Worm (Caenorhabditis elegans) whole organism, L1 larva: ENCODE measurements around the gene tut-2.

Source experiments
- C34B4.2 ChIP-seq: sonication (generic microtip); optimal IDR thresholded peaks from 2 replicates; lab custom pipeline; 2017; ENCODE audit warnings: mild to moderate bottlenecking, missing genetic modification characterization, missing compliant biosample characterization
- Y116A8C.19 ChIP-seq: sonication (generic microtip); optimal IDR thresholded peaks from 2 replicates; lab custom pipeline; 2016; ENCODE audit warnings: missing compliant biosample characterization, missing genetic modification characterization, borderline replicate concordance
- alr-1 ChIP-seq: fragments of 200-800 bp; sonication (Bioruptor generic); optimal IDR thresholded peaks from 2 replicates; lab custom pipeline; 2018; ENCODE audit warnings: borderline replicate concordance, mild to moderate bottlenecking, missing genetic modification characterization, missing compliant biosample characterization
- aly-2 ChIP-seq: fragments of 150-350 bp; optimal IDR thresholded peaks from 2 replicates; lab custom pipeline; 2014; ENCODE audit warnings: missing biosample characterization, missing genetic modification characterization
- ama-1 ChIP-seq: fragments of 150-350 bp; optimal IDR thresholded peaks from 2 replicates; lab custom pipeline; 2014
- ceh-8 ChIP-seq: fragments of 200-800 bp; sonication (Bioruptor generic); optimal IDR thresholded peaks from 2 replicates; lab custom pipeline; 2018; ENCODE audit warnings: mild to moderate bottlenecking, missing genetic modification characterization, moderate library complexity, missing compliant biosample characterization
- ceh-88 ChIP-seq: fragments of 200-800 bp; sonication (Bioruptor generic); IDR thresholded peaks from 2 replicates; pipeline ENCODE4 v1.3.6; 2022; ENCODE audit warnings: missing genetic modification characterization, missing compliant biosample characterization
- dpl-1 ChIP-seq, 3 experiments: fragments of 150-350 bp in 2 of 3; sonication (generic microtip) in 1 of 3; optimal IDR thresholded peaks; 2 replicates each; lab custom pipeline; 2014 to 2017; ENCODE audit warnings: missing biosample characterization in 3 of 3, missing genetic modification characterization in 3 of 3, missing genetic modification reagents in 3 of 3
- dsc-1 ChIP-seq: sonication (generic microtip); optimal IDR thresholded peaks from 2 replicates; lab custom pipeline; 2016; ENCODE audit warnings: mild to moderate bottlenecking, missing genetic modification characterization, missing compliant biosample characterization
- efl-3 ChIP-seq: fragments of 200-800 bp; sonication (Bioruptor generic); optimal IDR thresholded peaks from 2 replicates; lab custom pipeline; 2018; ENCODE audit warnings: mild to moderate bottlenecking, missing genetic modification characterization, missing compliant biosample characterization
- egl-13 ChIP-seq: sonication (generic microtip); optimal IDR thresholded peaks from 2 replicates; lab custom pipeline; 2016; ENCODE audit warnings: missing genotype, missing genetic modification reagents, missing genetic modification characterization, missing compliant biosample characterization
- egl-27 ChIP-seq, 2 experiments: fragments of 150-350 bp in 1 of 2; sonication (generic microtip); optimal IDR thresholded peaks; 3 replicates each; lab custom pipeline; 2017 to 2018; ENCODE audit warnings: missing biosample characterization in 2 of 2, missing genetic modification characterization in 2 of 2, missing genetic modification reagents in 2 of 2
- elt-2 ChIP-seq: sonication (generic microtip); optimal IDR thresholded peaks from 2 replicates; lab custom pipeline; 2016; ENCODE audit warnings: missing genetic modification characterization, mild to moderate bottlenecking, inconsistent platforms, missing compliant biosample characterization, missing genetic modification reagents
- elt-3 ChIP-seq, 6 experiments: fragments of 150-350 bp in 1 of 6; sonication (generic microtip); optimal IDR thresholded peaks; 2 replicates each; lab custom pipeline; 2017 to 2018; ENCODE audit warnings: missing biosample characterization in 6 of 6, missing genetic modification characterization in 6 of 6, inconsistent platforms in 1 of 6
- ets-5 ChIP-seq: fragments of 200-800 bp; sonication (Bioruptor generic); IDR thresholded peaks from 2 replicates; pipeline ENCODE4 v1.3.6; 2022; ENCODE audit warnings: missing genetic modification characterization, missing compliant biosample characterization
- fkh-10 ChIP-seq: sonication (generic microtip); optimal IDR thresholded peaks from 2 replicates; lab custom pipeline; 2017; ENCODE audit warnings: missing biosample characterization, missing genetic modification reagents, missing genetic modification characterization
- fkh-4 ChIP-seq: sonication (generic microtip); optimal IDR thresholded peaks from 2 replicates; lab custom pipeline; 2016; ENCODE audit warnings: missing compliant biosample characterization, missing genetic modification characterization, borderline replicate concordance
- hlh-17 ChIP-seq: fragments of 200-800 bp; sonication (Bioruptor generic); optimal IDR thresholded peaks from 2 replicates; lab custom pipeline; 2018; ENCODE audit warnings: missing genetic modification characterization, mild to moderate bottlenecking, missing compliant biosample characterization, moderate library complexity, borderline replicate concordance
- isw-1 ChIP-seq: fragments of 200-800 bp; sonication (Bioruptor generic); IDR thresholded peaks from 2 replicates; pipeline ENCODE4 v1.3.6; 2022; ENCODE audit warnings: missing genetic modification characterization, missing compliant biosample characterization
- jun-1 ChIP-seq: fragments of 150-350 bp; optimal IDR thresholded peaks from 2 replicates; lab custom pipeline; 2014; ENCODE audit warnings: missing biosample characterization, missing genetic modification reagents, missing genetic modification characterization
- lin-13 ChIP-seq: fragments of 150-350 bp; optimal IDR thresholded peaks from 2 replicates; lab custom pipeline; 2014; ENCODE audit warnings: missing biosample characterization, missing genetic modification reagents, missing genetic modification characterization
- lin-14 ChIP-seq: fragments of 200-800 bp; sonication (Bioruptor generic); optimal IDR thresholded peaks from 2 replicates; lab custom pipeline; 2018; ENCODE audit warnings: mild to moderate bottlenecking, missing genetic modification characterization, moderate library complexity, missing compliant biosample characterization
- lin-35 ChIP-seq, 2 experiments: fragments of 150-350 bp; optimal IDR thresholded peaks; 2 replicates each; lab custom pipeline; 2014; ENCODE audit warnings: missing biosample characterization in 2 of 2, missing genetic modification characterization in 2 of 2, missing genetic modification reagents in 2 of 2
- mdl-1 ChIP-seq, 2 experiments: fragments of 150-350 bp; optimal IDR thresholded peaks; 2 replicates each; lab custom pipeline; 2014 to 2017; ENCODE audit warnings: missing biosample characterization in 2 of 2, missing genetic modification characterization in 2 of 2, inconsistent platforms in 1 of 2
- mef-2 ChIP-seq: fragments of 150-350 bp; optimal IDR thresholded peaks from 2 replicates; lab custom pipeline; 2014; ENCODE audit warnings: missing biosample characterization, missing genetic modification characterization
- mep-1 ChIP-seq: fragments of 150-350 bp; optimal IDR thresholded peaks from 2 replicates; lab custom pipeline; 2014; ENCODE audit warnings: missing biosample characterization, missing genetic modification characterization
- nhr-11 ChIP-seq: fragments of 150-350 bp; optimal IDR thresholded peaks from 2 replicates; lab custom pipeline; 2014; ENCODE audit warnings: missing biosample characterization, missing genetic modification characterization
- nhr-12 ChIP-seq: sonication (generic microtip); optimal IDR thresholded peaks from 2 replicates; lab custom pipeline; 2017; ENCODE audit warnings: missing biosample characterization, missing genetic modification characterization
- nhr-19 ChIP-seq: fragments of 200-800 bp; sonication (Bioruptor generic); conservative IDR thresholded peaks from 2 replicates; pipeline ENCODE4 v1.3.6; 2022; ENCODE audit warnings: missing genetic modification characterization, missing compliant biosample characterization
- nhr-20 ChIP-seq: sonication (generic microtip); optimal IDR thresholded peaks from 2 replicates; lab custom pipeline; 2016; ENCODE audit warnings: mild to moderate bottlenecking, missing genetic modification characterization, missing compliant biosample characterization
- nhr-47 ChIP-seq: sonication (generic microtip); optimal IDR thresholded peaks from 2 replicates; lab custom pipeline; 2016; ENCODE audit warnings: mild to moderate bottlenecking, missing genetic modification characterization, moderate library complexity, missing compliant biosample characterization
- nhr-76 ChIP-seq: sonication (generic microtip); optimal IDR thresholded peaks from 2 replicates; lab custom pipeline; 2017; ENCODE audit warnings: missing biosample characterization, missing genetic modification characterization
- nhr-77 ChIP-seq: fragments of 150-350 bp; optimal IDR thresholded peaks from 2 replicates; lab custom pipeline; 2014; ENCODE audit warnings: missing biosample characterization, missing genetic modification characterization
- nhr-84 ChIP-seq: sonication (generic microtip); optimal IDR thresholded peaks from 2 replicates; lab custom pipeline; 2017; ENCODE audit warnings: missing biosample characterization, missing genetic modification characterization
- nhr-85 ChIP-seq: sonication (generic microtip); peaks from one replicate; lab custom pipeline; 2016; ENCODE audit warnings: missing genetic modification characterization, inconsistent platforms, missing compliant biosample characterization
- nhr-90 ChIP-seq: sonication (generic microtip); optimal IDR thresholded peaks from 2 replicates; lab custom pipeline; 2016; ENCODE audit warnings: mild to moderate bottlenecking, missing genetic modification characterization, missing compliant biosample characterization; ENCODE audit not compliant: poor library complexity
- pag-3 ChIP-seq: sonication (generic microtip); optimal IDR thresholded peaks from 2 replicates; lab custom pipeline; 2017; ENCODE audit warnings: missing genetic modification characterization, mild to moderate bottlenecking, missing compliant biosample characterization, antibody characterized with exemption, borderline replicate concordance; ENCODE audit not compliant: insufficient read depth
- snu-23 ChIP-seq: sonication (generic microtip); optimal IDR thresholded peaks from 2 replicates; lab custom pipeline; 2016; ENCODE audit warnings: missing genetic modification characterization, missing compliant biosample characterization
- sox-4 ChIP-seq: sonication (generic microtip); optimal IDR thresholded peaks from 2 replicates; lab custom pipeline; 2016; ENCODE audit warnings: missing genetic modification characterization, missing compliant biosample characterization
- sptf-1 ChIP-seq: fragments of 150-350 bp; optimal IDR thresholded peaks from 2 replicates; lab custom pipeline; 2014; ENCODE audit warnings: missing biosample characterization, missing genetic modification characterization
- tbx-2 ChIP-seq: sonication (generic microtip); optimal IDR thresholded peaks from 2 replicates; lab custom pipeline; 2016; ENCODE audit warnings: missing genetic modification characterization, missing compliant biosample characterization
- tlp-1 ChIP-seq: fragments of 150-350 bp; optimal IDR thresholded peaks from 2 replicates; lab custom pipeline; 2014; ENCODE audit warnings: missing biosample characterization, missing genetic modification characterization
- unc-62 ChIP-seq: fragments of 150-350 bp; optimal IDR thresholded peaks from 2 replicates; lab custom pipeline; 2014; ENCODE audit warnings: missing biosample characterization, missing genetic modification reagents, missing genetic modification characterization
- vab-15 ChIP-seq: sonication (generic microtip); optimal IDR thresholded peaks from 2 replicates; lab custom pipeline; 2017; ENCODE audit warnings: missing genotype, mild to moderate bottlenecking, missing genetic modification characterization, missing compliant biosample characterization
- zip-4 ChIP-seq: fragments of 200-800 bp; sonication (Bioruptor generic); optimal IDR thresholded peaks from 2 replicates; lab custom pipeline; 2018; ENCODE audit warnings: mild to moderate bottlenecking, missing genetic modification characterization, moderate library complexity, missing compliant biosample characterization
- ztf-11 ChIP-seq, 2 experiments: sonication (generic microtip); optimal IDR thresholded peaks; 2 replicates each; lab custom pipeline; 2016 to 2017; ENCODE audit warnings: missing genetic modification characterization in 2 of 2, missing biosample characterization in 1 of 2, missing compliant biosample characterization in 1 of 2
- ztf-4 ChIP-seq: fragments of 150-350 bp; optimal IDR thresholded peaks from 2 replicates; lab custom pipeline; 2014; ENCODE audit warnings: missing biosample characterization, missing genetic modification characterization

Gene tut-2

ce11 chrV:10679990-10680602 is 22.1 kb downstream of the tut-2 start (continued):
- no peak for TF ChIP-seq isw-1 (GFP tag; lab: Robert Waterston, UW)
- no peak for TF ChIP-seq ets-5
- peak; percentile 51 for TF ChIP-seq lin-14 (GFP tag; lab: Kevin White, UChicago)
- TF ChIP-seq dsc-1 (tag; lab: Kevin White, UChicago): no peak
- no peak for TF ChIP-seq elt-2 (tag; lab: Kevin White, UChicago)

ce11 chrV:10681117-10681959 is 23.3 kb downstream of the tut-2 start:
- TF ChIP-seq isw-1 (GFP tag; lab: Robert Waterston, UW) (no peak), snu-23 (GFP tag; lab: Kevin White, UChicago) (peak; percentile 53), unc-62 (GFP tag; lab: Kevin White, UChicago) (no peak), nhr-90 (tag; lab: Kevin White, UChicago) (peak; percentile 13), lin-13 (GFP tag; lab: Kevin White, UChicago) (no peak), hlh-17 (GFP tag; lab: Kevin White, UChicago) (no peak), nhr-12 (tag; lab: Kevin White, UChicago) (no peak), elt-3 (tag; optimal IDR thresholded peaks at IDR 0.05; lab: Kevin White, UChicago) (peak in 5 of 6 experiments; percentile 23 to 80 (median 62)), ceh-8 (GFP tag; lab: Kevin White, UChicago) (no peak), dpl-1 (GFP tag; optimal IDR thresholded peaks at IDR 0.05; lab: Kevin White, UChicago) (peak in 1 of 3 experiments; percentile 10), aly-2 (tag; lab: Kevin White, UChicago) (no peak), ztf-4 (tag; lab: Kevin White, UChicago) (no peak), vab-15 (no peak), C34B4.2 (tag; lab: Kevin White, UChicago) (no peak), nhr-77 (no peak), nhr-76 (tag; lab: Kevin White, UChicago) (no peak), zip-4 (GFP tag; lab: Kevin White, UChicago) (no peak), sox-4 (tag; lab: Kevin White, UChicago) (no peak), nhr-85 (tag; lab: Kevin White, UChicago) (no peak), nhr-84 (tag; lab: Kevin White, UChicago) (no peak), nhr-19 (GFP tag; lab: Robert Waterston, UW) (peak; percentile 13; the same call in 1 of the 2 replicates), egl-27 (tag; optimal IDR thresholded peaks at IDR 0.05; lab: Kevin White, UChicago) (no peak), alr-1 (no peak), nhr-47 (no peak), fkh-4 (tag; lab: Kevin White, UChicago) (no peak), mdl-1 (tag; optimal IDR thresholded peaks at IDR 0.05; lab: Kevin White, UChicago) (peak in 1 of 2 experiments; percentile 94), Y116A8C.19 (tag; lab: Kevin White, UChicago) (no peak), lin-35 (GFP tag; optimal IDR thresholded peaks at IDR 0.05; lab: Kevin White, UChicago) (peak in 1 of 2 experiments; percentile 57), efl-3 (GFP tag; lab: Kevin White, UChicago) (no peak), egl-13 (tag; lab: Kevin White, UChicago) (no peak), nhr-11 (no peak), tbx-2 (tag; lab: Kevin White, UChicago) (no peak), jun-1 (tag; lab: Kevin White, UChicago) (no peak), pag-3 (tag; lab: Kevin White, UChicago) (no peak), ztf-11 (tag; optimal IDR thresholded peaks at IDR 0.05; lab: Kevin White, UChicago) (no peak), lin-14 (GFP tag; lab: Kevin White, UChicago) (peak; percentile 79), ama-1 (lab: Kevin White, UChicago) (no peak), tlp-1 (tag; lab: Kevin White, UChicago) (no peak), ceh-88 (GFP tag; lab: Robert Waterston, UW) (no peak), nhr-20 (tag; lab: Kevin White, UChicago) (peak; percentile 40), sptf-1 (tag; lab: Kevin White, UChicago) (no peak), mep-1 (tag; lab: Kevin White, UChicago) (no peak), mef-2 (no peak), fkh-10 (no peak)
